Worm (Caenorhabditis elegans) whole organism, L1 larva: Measurements from ENCODE around the gene flp-4.

ENCODE experiments used
- C16A3.4 ChIP-seq: fragments of 150-350 bp; optimal IDR thresholded peaks from 2 replicates; lab custom pipeline; 2014; ENCODE audit warnings: missing biosample characterization, missing genetic modification characterization
- C34B4.2 ChIP-seq: sonication (generic microtip); optimal IDR thresholded peaks from 2 replicates; lab custom pipeline; 2017; ENCODE audit warnings: mild to moderate bottlenecking, missing genetic modification characterization, missing compliant biosample characterization
- Y116A8C.19 ChIP-seq: sonication (generic microtip); optimal IDR thresholded peaks from 2 replicates; lab custom pipeline; 2016; ENCODE audit warnings: missing compliant biosample characterization, missing genetic modification characterization, borderline replicate concordance
- alr-1 ChIP-seq: fragments of 200-800 bp; sonication (Bioruptor generic); optimal IDR thresholded peaks from 2 replicates; lab custom pipeline; 2018; ENCODE audit warnings: borderline replicate concordance, mild to moderate bottlenecking, missing genetic modification characterization, missing compliant biosample characterization
- aly-2 ChIP-seq: fragments of 150-350 bp; optimal IDR thresholded peaks from 2 replicates; lab custom pipeline; 2014; ENCODE audit warnings: missing biosample characterization, missing genetic modification characterization
- ceh-63 ChIP-seq: fragments of 200-800 bp; sonication (Bioruptor generic); optimal IDR thresholded peaks from 2 replicates; lab custom pipeline; 2018; ENCODE audit warnings: mild to moderate bottlenecking, missing genetic modification characterization, missing compliant biosample characterization
- ceh-82 ChIP-seq, 3 experiments: fragments of 150-350 bp in 1 of 3; sonication (generic microtip) in 2 of 3; optimal IDR thresholded peaks; 2 replicates each; lab custom pipeline; 2014 to 2017; ENCODE audit warnings: missing biosample characterization in 3 of 3, missing genetic modification characterization in 3 of 3
- ceh-90 ChIP-seq: sonication (generic microtip); optimal IDR thresholded peaks from 2 replicates; lab custom pipeline; 2016; ENCODE audit warnings: missing genetic modification characterization, missing compliant biosample characterization
- ces-1 ChIP-seq: fragments of 150-350 bp; optimal IDR thresholded peaks from 2 replicates; lab custom pipeline; 2014; ENCODE audit warnings: missing biosample characterization, missing genetic modification reagents, missing genetic modification characterization
- dsc-1 ChIP-seq: sonication (generic microtip); optimal IDR thresholded peaks from 2 replicates; lab custom pipeline; 2016; ENCODE audit warnings: mild to moderate bottlenecking, missing genetic modification characterization, missing compliant biosample characterization
- efl-1 ChIP-seq, 4 experiments: fragments of 150-350 bp; optimal IDR thresholded peaks in 3 of 4; peaks in 1 of 4; 1 replicate in 1 of 4; 2 replicates in 3 of 4; lab custom pipeline; 2014; ENCODE audit warnings: missing biosample characterization in 2 of 4, missing genetic modification characterization in 2 of 4, missing genetic modification reagents in 2 of 4
- egl-13 ChIP-seq: sonication (generic microtip); optimal IDR thresholded peaks from 2 replicates; lab custom pipeline; 2016; ENCODE audit warnings: missing genotype, missing genetic modification reagents, missing genetic modification characterization, missing compliant biosample characterization
- egl-27 ChIP-seq, 2 experiments: fragments of 150-350 bp in 1 of 2; sonication (generic microtip); optimal IDR thresholded peaks; 3 replicates each; lab custom pipeline; 2017 to 2018; ENCODE audit warnings: missing biosample characterization in 2 of 2, missing genetic modification characterization in 2 of 2, missing genetic modification reagents in 2 of 2
- elt-2 ChIP-seq: sonication (generic microtip); optimal IDR thresholded peaks from 2 replicates; lab custom pipeline; 2016; ENCODE audit warnings: missing genetic modification characterization, mild to moderate bottlenecking, inconsistent platforms, missing compliant biosample characterization, missing genetic modification reagents
- ets-5 ChIP-seq: fragments of 200-800 bp; sonication (Bioruptor generic); IDR thresholded peaks from 2 replicates; pipeline ENCODE4 v1.3.6; 2022; ENCODE audit warnings: missing genetic modification characterization, missing compliant biosample characterization
- fos-1 ChIP-seq: fragments of 150-350 bp; optimal IDR thresholded peaks from 2 replicates; lab custom pipeline; 2014; ENCODE audit warnings: missing biosample characterization, missing genetic modification characterization
- irx-1 ChIP-seq: sonication (generic microtip); optimal IDR thresholded peaks from 2 replicates; lab custom pipeline; 2016; ENCODE audit warnings: missing genetic modification characterization, missing compliant biosample characterization
- isw-1 ChIP-seq: fragments of 200-800 bp; sonication (Bioruptor generic); IDR thresholded peaks from 2 replicates; pipeline ENCODE4 v1.3.6; 2022; ENCODE audit warnings: missing genetic modification characterization, missing compliant biosample characterization
- jun-1 ChIP-seq: fragments of 150-350 bp; optimal IDR thresholded peaks from 2 replicates; lab custom pipeline; 2014; ENCODE audit warnings: missing biosample characterization, missing genetic modification reagents, missing genetic modification characterization
- lin-13 ChIP-seq: fragments of 150-350 bp; optimal IDR thresholded peaks from 2 replicates; lab custom pipeline; 2014; ENCODE audit warnings: missing biosample characterization, missing genetic modification reagents, missing genetic modification characterization
- lin-15B ChIP-seq: fragments of 150-350 bp; sonication (generic microtip); optimal IDR thresholded peaks from 3 replicates; lab custom pipeline; 2014; ENCODE audit warnings: missing biosample characterization, missing genetic modification characterization
- lin-35 ChIP-seq, 2 experiments: fragments of 150-350 bp; optimal IDR thresholded peaks; 2 replicates each; lab custom pipeline; 2014; ENCODE audit warnings: missing biosample characterization in 2 of 2, missing genetic modification characterization in 2 of 2, missing genetic modification reagents in 2 of 2
- lin-39 ChIP-seq: fragments of 150-350 bp; optimal IDR thresholded peaks from 2 replicates; lab custom pipeline; 2014; ENCODE audit warnings: missing biosample characterization, missing genetic modification reagents, missing genetic modification characterization
- lir-3 ChIP-seq: sonication (generic microtip); optimal IDR thresholded peaks from 2 replicates; lab custom pipeline; 2016; ENCODE audit warnings: mild to moderate bottlenecking, missing genetic modification characterization, moderate library complexity, missing compliant biosample characterization; ENCODE audit not compliant: poor library complexity
- lsy-2 ChIP-seq, 2 experiments: fragments of 150-350 bp; optimal IDR thresholded peaks; 2 replicates each; lab custom pipeline; 2014; ENCODE audit warnings: missing biosample characterization in 2 of 2, missing genetic modification characterization in 2 of 2
- mab-9 ChIP-seq: fragments of 200-800 bp; sonication (Bioruptor generic); IDR thresholded peaks from 2 replicates; pipeline ENCODE4 v1.3.6; 2022; ENCODE audit warnings: missing genetic modification reagents, missing genetic modification characterization, missing compliant biosample characterization
- mep-1 ChIP-seq: fragments of 150-350 bp; optimal IDR thresholded peaks from 2 replicates; lab custom pipeline; 2014; ENCODE audit warnings: missing biosample characterization, missing genetic modification characterization
- nhr-11 ChIP-seq: fragments of 150-350 bp; optimal IDR thresholded peaks from 2 replicates; lab custom pipeline; 2014; ENCODE audit warnings: missing biosample characterization, missing genetic modification characterization
- nhr-19 ChIP-seq: fragments of 200-800 bp; sonication (Bioruptor generic); conservative IDR thresholded peaks from 2 replicates; pipeline ENCODE4 v1.3.6; 2022; ENCODE audit warnings: missing genetic modification characterization, missing compliant biosample characterization
- nhr-20 ChIP-seq: sonication (generic microtip); optimal IDR thresholded peaks from 2 replicates; lab custom pipeline; 2016; ENCODE audit warnings: mild to moderate bottlenecking, missing genetic modification characterization, missing compliant biosample characterization
- nhr-237 ChIP-seq: fragments of 150-350 bp; optimal IDR thresholded peaks from 2 replicates; lab custom pipeline; 2014; ENCODE audit warnings: missing biosample characterization, missing genetic modification characterization
- nhr-28 ChIP-seq: fragments of 150-350 bp; optimal IDR thresholded peaks from 2 replicates; lab custom pipeline; 2014; ENCODE audit warnings: missing biosample characterization, missing genetic modification characterization
- nhr-47 ChIP-seq: sonication (generic microtip); optimal IDR thresholded peaks from 2 replicates; lab custom pipeline; 2016; ENCODE audit warnings: mild to moderate bottlenecking, missing genetic modification characterization, moderate library complexity, missing compliant biosample characterization
- nhr-77 ChIP-seq: fragments of 150-350 bp; optimal IDR thresholded peaks from 2 replicates; lab custom pipeline; 2014; ENCODE audit warnings: missing biosample characterization, missing genetic modification characterization
- nhr-84 ChIP-seq: sonication (generic microtip); optimal IDR thresholded peaks from 2 replicates; lab custom pipeline; 2017; ENCODE audit warnings: missing biosample characterization, missing genetic modification characterization
- nhr-90 ChIP-seq: sonication (generic microtip); optimal IDR thresholded peaks from 2 replicates; lab custom pipeline; 2016; ENCODE audit warnings: mild to moderate bottlenecking, missing genetic modification characterization, missing compliant biosample characterization; ENCODE audit not compliant: poor library complexity
- pax-3 ChIP-seq: fragments of 200-800 bp; sonication (Bioruptor generic); optimal IDR thresholded peaks from 2 replicates; lab custom pipeline; 2018; ENCODE audit warnings: mild to moderate bottlenecking, missing genetic modification characterization, moderate library complexity, missing compliant biosample characterization
- pqm-1 ChIP-seq: sonication (generic microtip); optimal IDR thresholded peaks from 3 replicates; lab custom pipeline; 2017; ENCODE audit warnings: missing biosample characterization, missing genetic modification characterization
- rnt-1 ChIP-seq: sonication (generic microtip); optimal IDR thresholded peaks from 2 replicates; lab custom pipeline; 2016; ENCODE audit warnings: mild to moderate bottlenecking, missing genetic modification characterization, moderate library complexity, missing compliant biosample characterization
- skn-1 ChIP-seq: fragments of 150-350 bp; optimal IDR thresholded peaks from 2 replicates; lab custom pipeline; 2014; ENCODE audit warnings: missing biosample characterization, missing genetic modification characterization
- snpc-4 ChIP-seq: fragments of 150-350 bp; optimal IDR thresholded peaks from 2 replicates; lab custom pipeline; 2014; ENCODE audit warnings: missing biosample characterization, missing genetic modification characterization
- sptf-1 ChIP-seq: fragments of 150-350 bp; optimal IDR thresholded peaks from 2 replicates; lab custom pipeline; 2014; ENCODE audit warnings: missing biosample characterization, missing genetic modification characterization
- sup-37 ChIP-seq: fragments of 200-800 bp; sonication (Bioruptor generic); optimal IDR thresholded peaks from 2 replicates; lab custom pipeline; 2018; ENCODE audit warnings: mild to moderate bottlenecking, missing genetic modification characterization, missing compliant biosample characterization
- tlp-1 ChIP-seq: fragments of 150-350 bp; optimal IDR thresholded peaks from 2 replicates; lab custom pipeline; 2014; ENCODE audit warnings: missing biosample characterization, missing genetic modification characterization
- unc-130 ChIP-seq: fragments of 150-350 bp; optimal IDR thresholded peaks from 2 replicates; lab custom pipeline; 2017; ENCODE audit warnings: missing biosample characterization, missing genetic modification characterization, inconsistent platforms
- unc-30 ChIP-seq: sonication (generic microtip); optimal IDR thresholded peaks from 2 replicates; lab custom pipeline; 2017; ENCODE audit warnings: missing biosample characterization, missing genetic modification characterization
- unc-86 ChIP-seq: sonication (generic microtip); optimal IDR thresholded peaks from 2 replicates; lab custom pipeline; 2016; ENCODE audit warnings: missing genetic modification characterization, missing compliant biosample characterization
- unc-98 ChIP-seq: fragments of 200-800 bp; sonication (Bioruptor generic); IDR thresholded peaks from 2 replicates; pipeline ENCODE4 v1.3.6; 2022; ENCODE audit warnings: missing genetic modification characterization, missing compliant biosample characterization
- vab-15 ChIP-seq: sonication (generic microtip); optimal IDR thresholded peaks from 2 replicates; lab custom pipeline; 2017; ENCODE audit warnings: missing genotype, mild to moderate bottlenecking, missing genetic modification characterization, missing compliant biosample characterization
- xbp-1 ChIP-seq: sonication (generic microtip); optimal IDR thresholded peaks from 2 replicates; lab custom pipeline; 2016; ENCODE audit warnings: missing genetic modification characterization, missing compliant biosample characterization
- zag-1 ChIP-seq: fragments of 150-350 bp; optimal IDR thresholded peaks from 2 replicates; lab custom pipeline; 2014; ENCODE audit warnings: missing biosample characterization, missing genetic modification characterization
- zip-4 ChIP-seq: fragments of 200-800 bp; sonication (Bioruptor generic); optimal IDR thresholded peaks from 2 replicates; lab custom pipeline; 2018; ENCODE audit warnings: mild to moderate bottlenecking, missing genetic modification characterization, moderate library complexity, missing compliant biosample characterization
- ztf-11 ChIP-seq, 2 experiments: sonication (generic microtip); optimal IDR thresholded peaks; 2 replicates each; lab custom pipeline; 2016 to 2017; ENCODE audit warnings: missing genetic modification characterization in 2 of 2, missing biosample characterization in 1 of 2, missing compliant biosample characterization in 1 of 2
- ztf-4 ChIP-seq: fragments of 150-350 bp; optimal IDR thresholded peaks from 2 replicates; lab custom pipeline; 2014; ENCODE audit warnings: missing biosample characterization, missing genetic modification characterization

The flp-4 gene

DNA sequence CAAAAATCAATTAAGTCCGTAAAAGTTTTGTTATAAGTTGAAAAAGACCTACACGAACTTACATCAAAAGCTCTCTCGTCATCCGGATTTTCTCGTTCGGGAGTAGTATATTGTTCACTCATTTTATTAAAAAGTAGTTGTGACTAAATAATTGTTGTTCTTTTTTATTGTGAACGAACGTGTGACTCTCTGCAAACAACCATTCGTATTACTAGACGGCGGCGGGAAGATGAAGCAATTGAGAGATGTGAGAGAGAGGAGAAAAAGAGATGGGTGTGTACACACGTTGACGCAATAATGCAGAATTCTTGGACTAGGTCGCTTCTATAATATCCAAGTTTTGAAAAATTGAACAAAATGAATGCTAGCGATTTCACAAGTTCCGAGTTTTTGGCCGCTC is 3.7 kb upstream of the flp-4 start, which contains the start of the genes F52H3.11 and bath-38:
Gene F52H3.11, minus strand, starts transcription at position 203 of the 400 bp plus-strand sequence.
Gene bath-38, minus strand, starts transcription at position 310 of the 400 bp plus-strand sequence.
- TF ChIP-seq Y116A8C.19 (tag; lab: Kevin White, UChicago) (no peak), unc-86 (tag; lab: Kevin White, UChicago) (no peak), ztf-4 (peak; percentile 30), sup-37 (GFP tag; lab: Kevin White, UChicago) (no peak), aly-2 (tag; lab: Kevin White, UChicago) (no peak), unc-98 (GFP tag; lab: Robert Waterston, UW) (no peak), ces-1 (GFP tag; lab: Kevin White, UChicago) (no peak), mep-1 (peak; percentile 57), unc-30 (no peak), ztf-11 (tag; optimal IDR thresholded peaks at IDR 0.05; lab: Kevin White, UChicago) (no peak), fos-1 (no peak), dsc-1 (no peak), pqm-1 (tag; lab: Kevin White, UChicago) (no peak), unc-130 (tag; lab: Kevin White, UChicago) (peak; percentile 47), lin-15B (tag; lab: Kevin White, UChicago) (no peak), C16A3.4 (peak; percentile 59), nhr-237 (tag; lab: Kevin White, UChicago) (no peak), nhr-11 (tag; lab: Kevin White, UChicago) (no peak), ceh-90 (tag; lab: Kevin White, UChicago) (no peak), tlp-1 (tag; lab: Kevin White, UChicago) (no peak), lsy-2 (tag; optimal IDR thresholded peaks at IDR 0.05; lab: Kevin White, UChicago) (peak; percentile 21 to 60), lin-35 (GFP tag; optimal IDR thresholded peaks at IDR 0.05; lab: Kevin White, UChicago) (peak; percentile 24 to 51), jun-1 (tag; lab: Kevin White, UChicago) (no peak), ets-5 (no peak), elt-2 (no peak), ceh-63 (no peak), snpc-4 (no peak), nhr-20 (tag; lab: Kevin White, UChicago) (peak; percentile 51), vab-15 (tag; lab: Kevin White, UChicago) (no peak), pax-3 (tag; lab: Kevin White, UChicago) (no peak), zag-1 (tag; lab: Kevin White, UChicago) (no peak), zip-4 (GFP tag; lab: Kevin White, UChicago) (no peak), nhr-90 (tag; lab: Kevin White, UChicago) (no peak), egl-13 (tag; lab: Kevin White, UChicago) (no peak), rnt-1 (tag; lab: Kevin White, UChicago) (peak; percentile 37), nhr-19 (GFP tag; lab: Robert Waterston, UW) (no peak), nhr-28 (tag; lab: Kevin White, UChicago) (no peak), nhr-77 (tag; lab: Kevin White, UChicago) (no peak), egl-27 (tag; optimal IDR thresholded peaks at IDR 0.05; lab: Kevin White, UChicago) (no peak), xbp-1 (tag; lab: Kevin White, UChicago) (peak; percentile 32), C34B4.2 (tag; lab: Kevin White, UChicago) (no peak), efl-1 (optimal IDR thresholded peaks at IDR 0.05; lab: Kevin White, UChicago) (peak; percentile 54 to 56), efl-1 (GFP tag; optimal IDR thresholded peaks at IDR 0.05 in 1 of 2; lab: Kevin White, UChicago) (peak; percentile 54 to 90), skn-1 (tag; lab: Kevin White, UChicago) (peak; percentile 37), ceh-82 (tag; optimal IDR thresholded peaks at IDR 0.05; lab: Kevin White, UChicago) (peak in 1 of 3 experiments; percentile 25), nhr-47 (tag; lab: Kevin White, UChicago) (peak; percentile 11), irx-1 (tag; lab: Kevin White, UChicago) (no peak), alr-1 (tag; lab: Kevin White, UChicago) (no peak), mab-9 (GFP tag; lab: Robert Waterston, UW) (no peak), isw-1 (GFP tag; lab: Robert Waterston, UW) (no peak), lin-39 (tag; lab: Kevin White, UChicago) (no peak), lin-13 (GFP tag; lab: Kevin White, UChicago) (no peak), nhr-84 (tag; lab: Kevin White, UChicago) (no peak), lir-3 (tag; lab: Kevin White, UChicago) (no peak), sptf-1 (tag; lab: Kevin White, UChicago) (no peak)
